Worm (Caenorhabditis elegans): ENCODE results near the gene kars-1.

DNA sequence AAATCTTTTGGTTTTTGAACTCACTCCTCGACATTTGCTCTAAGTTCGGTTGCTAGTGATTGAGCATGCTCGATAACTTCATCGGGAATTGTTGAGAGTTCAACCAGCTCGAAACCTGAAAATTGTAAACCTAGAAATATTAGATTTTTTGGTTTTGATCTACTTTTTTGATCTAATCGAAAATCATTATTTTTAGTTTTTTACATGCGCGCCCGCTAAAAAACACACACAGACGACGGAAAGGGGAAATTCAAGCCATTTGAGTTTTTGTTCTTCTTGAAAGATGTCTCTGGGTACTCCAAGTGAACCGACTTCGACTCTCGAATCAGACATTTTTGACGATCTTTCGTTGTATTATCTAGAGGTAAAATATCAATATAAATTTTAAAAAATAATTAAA, 6.8 kb downstream of the kars-1 start, which contains the start of gene nos-2:
- TF ChIP-seq tab-1 (GFP tag; IDR thresholded peaks at IDR 0.05) = no peak
- TF ChIP-seq ref-1 (GFP tag; conservative IDR thresholded peaks at IDR 0.05) = no peak
